Fruit fly (Drosophila melanogaster): Measurements from ENCODE around the gene ClC-c.
A peak's percentile ranks its signal among the peaks of the same experiment; 100 is the strongest.

The ClC-c gene

dm6 chr3L:16043045-16043781 is 47.0 kb upstream of the ClC-c start:
- TF ChIP-seq usp (GFP tag; optimal IDR thresholded peaks at IDR 0.05), result no peak
- TF ChIP-seq OdsH (GFP tag; optimal IDR thresholded peaks at IDR 0.05), result peak; percentile 60
- peak; percentile 86 for TF ChIP-seq HLH106 (tag; optimal IDR thresholded peaks at IDR 0.05)
- TF ChIP-seq N (GFP tag; optimal IDR thresholded peaks at IDR 0.05), result no peak
- no peak for TF ChIP-seq jim (GFP tag; optimal IDR thresholded peaks at IDR 0.05)
- no peak for TF ChIP-seq Hr78 (GFP tag; optimal IDR thresholded peaks at IDR 0.05)
- peak; percentile 78 for TF ChIP-seq dmrt93B (GFP tag; optimal IDR thresholded peaks at IDR 0.05)
- peak; percentile 70 for TF ChIP-seq CG9705 (GFP tag; optimal IDR thresholded peaks at IDR 0.05)
- TF ChIP-seq fru (GFP tag; optimal IDR thresholded peaks at IDR 0.05), result peak; percentile 74
- peak; percentile 62 for TF ChIP-seq Dfd (GFP tag; optimal IDR thresholded peaks at IDR 0.05)
- TF ChIP-seq psq (GFP tag; optimal IDR thresholded peaks at IDR 0.05), result peak; percentile 92
- peak; percentile 57 for TF ChIP-seq Vsx2 (GFP tag; optimal IDR thresholded peaks at IDR 0.05; ENCODE audit: partially characterized antibody)
- peak; percentile 28 for TF ChIP-seq woc (GFP tag; optimal IDR thresholded peaks at IDR 0.05)
- peak; percentile 10 for TF ChIP-seq tai (GFP tag; optimal IDR thresholded peaks at IDR 0.05)
- no peak for TF ChIP-seq Rel (GFP tag; optimal IDR thresholded peaks at IDR 0.05)
- TF ChIP-seq Rel (tag; optimal IDR thresholded peaks at IDR 0.05), result peak; percentile 23
- peak; percentile 33 for TF ChIP-seq ey (GFP tag; optimal IDR thresholded peaks at IDR 0.05)
- no peak for TF ChIP-seq GATAd (GFP tag; optimal IDR thresholded peaks at IDR 0.05)
- peak; percentile 1 for TF ChIP-seq Jra (GFP tag; optimal IDR thresholded peaks at IDR 0.05)
- TF ChIP-seq foxo (GFP tag; optimal IDR thresholded peaks at IDR 0.05), result peak in 1 of 2 experiments; percentile 72
- peak; percentile 64 for TF ChIP-seq rgr (GFP tag; optimal IDR thresholded peaks at IDR 0.05)
- TF ChIP-seq h (GFP tag; optimal IDR thresholded peaks at IDR 0.05), result peak; percentile 47
- TF ChIP-seq Hr83 (GFP tag; optimal IDR thresholded peaks at IDR 0.05; ENCODE audit: poor library complexity, severe bottlenecking), result no peak
- TF ChIP-seq Hnf4 (GFP tag; optimal IDR thresholded peaks at IDR 0.05), result peak; percentile 22
- TF ChIP-seq Sp1 (GFP tag; optimal IDR thresholded peaks at IDR 0.05), result peak; percentile 90
- TF ChIP-seq dl (GFP tag; optimal IDR thresholded peaks at IDR 0.05; ENCODE audit: insufficient read depth in 1 of 2, partially characterized antibody in 2 of 2), result peak in 1 of 2 experiments; percentile 17
- peak; percentile 17 for TF ChIP-seq Dif (GFP tag; optimal IDR thresholded peaks at IDR 0.05; ENCODE audit: partially characterized antibody)
- no peak for TF ChIP-seq sv (GFP tag; optimal IDR thresholded peaks at IDR 0.05)

dm6 chr3L:16043782-16044352 is 46.4 kb upstream of the ClC-c start:
- TF ChIP-seq lola (GFP tag; optimal IDR thresholded peaks at IDR 0.05), result no peak
- no peak for TF ChIP-seq Rel (GFP tag; optimal IDR thresholded peaks at IDR 0.05)
- peak; percentile 7 for TF ChIP-seq Rel (tag; optimal IDR thresholded peaks at IDR 0.05)
- no peak for TF ChIP-seq rgr (GFP tag; optimal IDR thresholded peaks at IDR 0.05)
- TF ChIP-seq jim (GFP tag; optimal IDR thresholded peaks at IDR 0.05), result no peak
- TF ChIP-seq dmrt93B (GFP tag; optimal IDR thresholded peaks at IDR 0.05), result no peak
- TF ChIP-seq Hr78 (GFP tag; optimal IDR thresholded peaks at IDR 0.05), result no peak
- TF ChIP-seq Jra (GFP tag; optimal IDR thresholded peaks at IDR 0.05), result no peak
- no peak for TF ChIP-seq h (GFP tag; optimal IDR thresholded peaks at IDR 0.05)

DNA sequence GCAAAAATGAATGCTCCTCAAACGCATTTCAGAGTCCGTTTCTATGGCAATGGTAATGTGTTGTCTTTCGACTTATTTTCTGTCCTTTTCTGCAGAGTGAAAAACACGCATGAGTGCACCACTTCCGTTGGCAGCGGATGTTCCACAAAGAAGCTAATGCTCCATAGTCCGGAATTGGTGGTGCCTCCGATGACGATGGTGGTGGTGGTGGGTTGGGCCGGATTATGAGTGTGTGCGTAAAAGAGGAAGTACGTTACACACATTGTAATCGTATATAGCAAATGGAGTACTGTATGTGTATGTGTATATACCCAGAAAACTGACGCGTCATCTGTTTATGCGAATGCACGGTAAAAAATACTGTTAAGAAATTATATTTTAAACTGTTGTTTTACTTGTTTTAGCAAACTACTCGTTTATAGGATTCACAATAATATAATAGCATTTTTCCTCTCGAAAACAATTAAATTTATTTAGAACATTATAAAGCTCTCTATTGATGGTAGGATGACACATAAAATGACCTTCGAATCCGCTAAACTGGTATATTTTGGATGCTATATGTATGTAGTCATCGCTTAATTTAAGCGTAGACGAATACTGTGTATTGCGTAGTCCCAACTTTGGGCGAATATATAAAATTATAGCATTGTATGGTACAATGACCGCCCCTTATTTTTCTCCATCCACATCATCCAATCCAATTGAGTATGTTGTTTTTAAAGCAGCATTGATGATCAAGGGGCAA is 45.0 kb upstream of the ClC-c start:
- TF ChIP-seq Hnf4 (GFP tag; optimal IDR thresholded peaks at IDR 0.05) (no peak), dl (GFP tag; optimal IDR thresholded peaks at IDR 0.05; ENCODE audit: insufficient read depth in 1 of 2, partially characterized antibody in 2 of 2) (no peak), N (GFP tag; optimal IDR thresholded peaks at IDR 0.05) (no peak), HLH106 (tag; optimal IDR thresholded peaks at IDR 0.05) (no peak), ey (GFP tag; optimal IDR thresholded peaks at IDR 0.05) (no peak), Sp1 (GFP tag; optimal IDR thresholded peaks at IDR 0.05) (no peak), dsf (GFP tag; optimal IDR thresholded peaks at IDR 0.05; ENCODE audit: borderline replicate concordance) (no peak), usp (GFP tag; optimal IDR thresholded peaks at IDR 0.05) (no peak), Vsx2 (GFP tag; optimal IDR thresholded peaks at IDR 0.05; ENCODE audit: partially characterized antibody) (no peak), br (GFP tag; optimal IDR thresholded peaks at IDR 0.05) (no peak), Abd-B (GFP tag; optimal IDR thresholded peaks at IDR 0.05) (no peak), CG32264 (GFP tag; optimal IDR thresholded peaks at IDR 0.05) (no peak), lola (GFP tag; optimal IDR thresholded peaks at IDR 0.05) (no peak), GATAd (GFP tag; optimal IDR thresholded peaks at IDR 0.05) (no peak), psq (GFP tag; optimal IDR thresholded peaks at IDR 0.05) (no peak), rgr (GFP tag; optimal IDR thresholded peaks at IDR 0.05) (peak; percentile 8), dmrt93B (GFP tag; optimal IDR thresholded peaks at IDR 0.05) (no peak), sage (GFP tag; optimal IDR thresholded peaks at IDR 0.05) (no peak), woc (GFP tag; optimal IDR thresholded peaks at IDR 0.05) (no peak), OdsH (GFP tag; optimal IDR thresholded peaks at IDR 0.05) (peak; percentile 58), h (GFP tag; optimal IDR thresholded peaks at IDR 0.05) (peak; percentile 48), sv (GFP tag; optimal IDR thresholded peaks at IDR 0.05) (no peak), Myc (optimal IDR thresholded peaks at IDR 0.05) (no peak), jim (GFP tag; optimal IDR thresholded peaks at IDR 0.05) (no peak), tai (GFP tag; optimal IDR thresholded peaks at IDR 0.05) (no peak), Mio (GFP tag; optimal IDR thresholded peaks at IDR 0.05) (no peak), Jra (GFP tag; optimal IDR thresholded peaks at IDR 0.05) (no peak), fru (GFP tag; optimal IDR thresholded peaks at IDR 0.05) (peak; percentile 17), CG9705 (GFP tag; optimal IDR thresholded peaks at IDR 0.05) (no peak), pan (optimal IDR thresholded peaks at IDR 0.05) (no peak), Dif (GFP tag; optimal IDR thresholded peaks at IDR 0.05; ENCODE audit: partially characterized antibody) (no peak), Rel (GFP tag; optimal IDR thresholded peaks at IDR 0.05) (no peak), Rel (tag; optimal IDR thresholded peaks at IDR 0.05) (peak; percentile 10)
